Worm (Caenorhabditis elegans) whole organism, late embryonic: ENCODE data around the gene C08E8.9.

Source experiments
- ahr-1 ChIP-seq: sonication (generic microtip); optimal IDR thresholded peaks from 2 replicates; lab custom pipeline; 2016; ENCODE audit warnings: missing genetic modification characterization, missing compliant biosample characterization
- ama-1 ChIP-seq: fragments of 150-350 bp; optimal IDR thresholded peaks from 2 replicates; lab custom pipeline; 2014
- ceh-14 ChIP-seq: sonication (generic microtip); optimal IDR thresholded peaks from 2 replicates; lab custom pipeline; 2016; ENCODE audit warnings: missing genotype, missing genetic modification characterization, missing compliant biosample characterization
- ceh-22 ChIP-seq: sonication (generic microtip); optimal IDR thresholded peaks from 2 replicates; lab custom pipeline; 2017; ENCODE audit warnings: missing biosample characterization, missing genetic modification characterization
- ceh-34 ChIP-seq: sonication (generic microtip); optimal IDR thresholded peaks from 2 replicates; lab custom pipeline; 2016; ENCODE audit warnings: mild to moderate bottlenecking, missing genetic modification characterization, missing compliant biosample characterization
- dve-1 ChIP-seq: sonication (generic microtip); optimal IDR thresholded peaks from 2 replicates; lab custom pipeline; 2017; ENCODE audit warnings: antibody characterized with exemption, mild to moderate bottlenecking, missing genetic modification characterization, missing compliant biosample characterization
- fkh-6 ChIP-seq: sonication (generic microtip); optimal IDR thresholded peaks from 2 replicates; lab custom pipeline; 2016; ENCODE audit warnings: missing genetic modification characterization, missing compliant biosample characterization
- hlh-30 ChIP-seq: sonication (generic microtip); optimal IDR thresholded peaks from 2 replicates; lab custom pipeline; 2017; ENCODE audit warnings: antibody characterized with exemption, missing genetic modification characterization, missing compliant biosample characterization; ENCODE audit not compliant: insufficient read depth
- madf-2 ChIP-seq: sonication (generic microtip); optimal IDR thresholded peaks from 2 replicates; lab custom pipeline; 2017; ENCODE audit warnings: missing genetic modification characterization, missing compliant biosample characterization
- pha-4 ChIP-seq: fragments of 150-350 bp; optimal IDR thresholded peaks from 2 replicates; lab custom pipeline; 2018; ENCODE audit warnings: missing biosample characterization, missing genetic modification reagents, missing genetic modification characterization
- tbx-2 ChIP-seq: sonication (generic microtip); optimal IDR thresholded peaks from 2 replicates; lab custom pipeline; 2016; ENCODE audit warnings: missing genetic modification characterization, missing compliant biosample characterization
- zip-5 ChIP-seq: sonication (generic microtip); optimal IDR thresholded peaks from 2 replicates; lab custom pipeline; 2016; ENCODE audit warnings: missing genetic modification characterization, missing compliant biosample characterization

DNA sequence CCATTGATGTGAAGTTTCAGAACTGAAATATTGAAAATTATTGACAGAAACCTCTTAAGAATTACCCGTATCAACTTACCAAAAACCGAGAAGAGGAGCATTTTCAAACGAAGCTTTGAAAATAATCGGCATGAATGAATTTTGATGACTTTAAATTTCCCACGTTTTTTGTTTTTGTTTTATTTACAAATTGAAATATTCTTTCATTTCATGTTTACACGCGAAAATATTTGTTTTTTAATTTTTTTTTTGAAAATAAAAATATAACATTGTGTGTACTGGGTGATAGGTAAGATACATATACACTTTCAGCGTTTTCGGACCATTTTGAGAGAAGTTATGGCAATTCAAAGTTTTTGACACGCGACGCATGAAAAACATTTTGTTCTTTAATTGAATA is 31.0 kb downstream of the C08E8.9 start, which contains the start of gene Y51A2B.9:
- TF ChIP-seq ceh-34 (tag; lab: Kevin White, UChicago) (no peak), fkh-6 (tag; lab: Kevin White, UChicago) (no peak), hlh-30 (no peak), ama-1 (no peak), ahr-1 (tag; lab: Kevin White, UChicago) (no peak), pha-4 (tag; lab: Kevin White, UChicago) (no peak), tbx-2 (tag; lab: Kevin White, UChicago) (no peak), zip-5 (tag; lab: Kevin White, UChicago) (no peak), madf-2 (no peak), ceh-14 (tag; lab: Kevin White, UChicago) (no peak), ceh-22 (tag; lab: Kevin White, UChicago) (no peak), dve-1 (tag; lab: Kevin White, UChicago) (no peak)
